Worm (Caenorhabditis elegans): ENCODE measurements around the gene wnk-1.
A peak's percentile ranks its signal among the peaks of the same experiment; 100 is the strongest.

Gene wnk-1

ce11 chrIV:9191183-9191582 lies 8.7 kb upstream of the wnk-1 start (continued):
- TF ChIP-seq ces-1 (GFP tag; optimal IDR thresholded peaks at IDR 0.05) (no peak), ctbp-1 (GFP tag; IDR thresholded peaks at IDR 0.05) (peak; percentile 85), nhr-25 (tag; optimal IDR thresholded peaks at IDR 0.05; ENCODE audit: borderline replicate concordance, insufficient read depth) (no peak), vab-7 (GFP tag; IDR thresholded peaks at IDR 0.05) (peak; percentile 89), unc-62 (GFP tag; optimal IDR thresholded peaks at IDR 0.05 in 1 of 2) (peak in 1 of 2 experiments; percentile 91), unc-62 (tag; optimal IDR thresholded peaks at IDR 0.05) (no peak), nhr-11 (tag; optimal IDR thresholded peaks at IDR 0.05) (no peak), mxl-3 (GFP tag; optimal IDR thresholded peaks at IDR 0.05) (peak; percentile 90), ZK546.5 (tag; optimal IDR thresholded peaks at IDR 0.05) (no peak), lir-3 (tag; optimal IDR thresholded peaks at IDR 0.05) (peak; percentile 46), F44E2.7 (GFP tag; IDR thresholded peaks at IDR 0.05) (no peak), nhr-48 (tag; optimal IDR thresholded peaks at IDR 0.05) (no peak), ceh-44 (GFP tag; IDR thresholded peaks at IDR 0.05) (0 out of 2 replicates have a peak, but pooled peaks have one; percentile 50), dpl-1 (GFP tag; optimal IDR thresholded peaks at IDR 0.05) (peak; percentile 50), attf-4 (tag; optimal IDR thresholded peaks at IDR 0.05) (no peak), F26F4.8 (GFP tag; conservative IDR thresholded peaks at IDR 0.05) (0 out of 2 replicates have a peak, but pooled peaks have one; percentile 60), ztf-7 (tag; optimal IDR thresholded peaks at IDR 0.05) (peak; percentile 62), spr-1 (tag; optimal IDR thresholded peaks at IDR 0.05) (no peak), ztf-11 (tag; optimal IDR thresholded peaks at IDR 0.05) (no peak), T20F7.1 (GFP tag; optimal IDR thresholded peaks at IDR 0.05) (peak; percentile 79), lin-15B (tag; optimal IDR thresholded peaks at IDR 0.05) (no peak), snpc-1.2 (GFP tag; IDR thresholded peaks at IDR 0.05) (no peak; the same call in 1 of the 2 replicates), daf-12 (tag; optimal IDR thresholded peaks at IDR 0.05) (no peak), nhr-41 (GFP tag; IDR thresholded peaks at IDR 0.05) (no peak), zip-11 (GFP tag; IDR thresholded peaks at IDR 0.05) (peak; percentile 81; the same call in 1 of the 2 replicates), zfp-3 (GFP tag; conservative IDR thresholded peaks at IDR 0.05) (peak; percentile 54; the same call in 1 of the 2 replicates), lin-38 (GFP tag; IDR thresholded peaks at IDR 0.05) (no peak; the same call in 1 of the 2 replicates), zag-1 (tag; optimal IDR thresholded peaks at IDR 0.05) (no peak)

- TF ChIP-seq zip-2 (tag; optimal IDR thresholded peaks at IDR 0.05): no peak
- TF ChIP-seq dve-1 (tag; optimal IDR thresholded peaks at IDR 0.05; ENCODE audit: insufficient read depth): peak; percentile 23
- TF ChIP-seq nhr-102 (tag; optimal IDR thresholded peaks at IDR 0.05): no peak
- TF ChIP-seq nhr-25 (tag; optimal IDR thresholded peaks at IDR 0.05; ENCODE audit: borderline replicate concordance, insufficient read depth): no peak
- TF ChIP-seq F37D6.2 (tag; optimal IDR thresholded peaks at IDR 0.05): no peak
- TF ChIP-seq unc-62 (GFP tag; optimal IDR thresholded peaks at IDR 0.05 in 1 of 2): no peak
- TF ChIP-seq unc-62 (tag; optimal IDR thresholded peaks at IDR 0.05): no peak
- TF ChIP-seq F49E8.2 (tag; optimal IDR thresholded peaks at IDR 0.05; ENCODE audit: borderline replicate concordance): no peak
- no peak for TF ChIP-seq F26F4.8 (GFP tag; conservative IDR thresholded peaks at IDR 0.05)
- no peak for TF ChIP-seq arid-1 (GFP tag; conservative IDR thresholded peaks at IDR 0.05)
- no peak for TF ChIP-seq egl-27 (tag; optimal IDR thresholded peaks at IDR 0.05)
- no peak for TF ChIP-seq F10B5.3 (tag; optimal IDR thresholded peaks at IDR 0.05)
- no peak for TF ChIP-seq attf-4 (tag; optimal IDR thresholded peaks at IDR 0.05)
- peak; percentile 28 for TF ChIP-seq aha-1 (tag)
- no peak for TF ChIP-seq hmg-1.1 (GFP tag; IDR thresholded peaks at IDR 0.05)
These were observed 7.4 kb upstream of the wnk-1 start, which contains the start of gene C46C2.5 for ce11 chrIV:9192522-9192921. C46C2.5 (minus strand) TSS chrIV:9192622.

- peak in 1 of 2 experiments; percentile 16 for TF ChIP-seq lsy-2 (tag; optimal IDR thresholded peaks at IDR 0.05)
- 0 out of 2 replicates have a peak, but pooled peaks have one; percentile 7 for TF ChIP-seq lin-38 (GFP tag; IDR thresholded peaks at IDR 0.05)
These were observed 5.4 kb upstream of the wnk-1 start, which contains the start of gene C46C2.7 for ce11 chrIV:9194524-9194923. C46C2.7 (plus strand) TSS chrIV:9194824.
